Worm (Caenorhabditis elegans) whole organism, mixed stage, embryonic: ENCODE measurements around the gene C50C3.1.
A peak's percentile ranks its signal among the peaks of the same experiment; 100 is the strongest.

Experiments used
- M03D4.4 ChIP-seq: sonication (generic microtip); optimal IDR thresholded peaks from 2 replicates; lab custom pipeline; 2017; ENCODE audit warnings: mild to moderate bottlenecking, missing genetic modification characterization, missing compliant biosample characterization
- bed-3 ChIP-seq: fragments of 200-800 bp; sonication (Bioruptor generic); optimal IDR thresholded peaks from 3 replicates; lab custom pipeline; 2018; ENCODE audit warnings: mild to moderate bottlenecking, missing genetic modification characterization, moderate library complexity, missing compliant biosample characterization
- blmp-1 ChIP-seq: fragments of 150-350 bp; optimal IDR thresholded peaks from 2 replicates; lab custom pipeline; 2014; ENCODE audit warnings: missing biosample characterization, missing genetic modification characterization
- ceh-39 ChIP-seq: fragments of 150-350 bp; optimal IDR thresholded peaks from 2 replicates; lab custom pipeline; 2014; ENCODE audit warnings: missing biosample characterization, missing genetic modification characterization
- ceh-43 ChIP-seq: fragments of 200-800 bp; sonication (Bioruptor generic); optimal IDR thresholded peaks from 2 replicates; lab custom pipeline; 2018; ENCODE audit warnings: mild to moderate bottlenecking, missing genetic modification characterization, moderate library complexity, missing compliant biosample characterization
- ces-1 ChIP-seq: fragments of 150-350 bp; optimal IDR thresholded peaks from 2 replicates; lab custom pipeline; 2014; ENCODE audit warnings: missing biosample characterization, missing genetic modification reagents, missing genetic modification characterization
- cnd-1 ChIP-seq: fragments of 200-800 bp; sonication (Bioruptor generic); optimal IDR thresholded peaks from 2 replicates; lab custom pipeline; 2018; ENCODE audit warnings: mild to moderate bottlenecking, missing genetic modification characterization, missing compliant biosample characterization
- elt-3 ChIP-seq: fragments of 150-350 bp; optimal IDR thresholded peaks from 2 replicates; lab custom pipeline; 2014; ENCODE audit warnings: missing biosample characterization, missing genetic modification characterization
- flh-1 ChIP-seq: fragments of 200-800 bp; sonication (Bioruptor generic); optimal IDR thresholded peaks from 2 replicates; lab custom pipeline; 2018; ENCODE audit warnings: mild to moderate bottlenecking, missing genetic modification characterization, moderate library complexity, missing compliant biosample characterization
- ham-2 ChIP-seq: fragments of 200-800 bp; sonication (Bioruptor generic); optimal IDR thresholded peaks from 2 replicates; lab custom pipeline; 2018; ENCODE audit warnings: mild to moderate bottlenecking, missing genetic modification characterization, missing compliant biosample characterization
- hlh-1 ChIP-seq: fragments of 150-350 bp; optimal IDR thresholded peaks from 2 replicates; lab custom pipeline; 2014; ENCODE audit warnings: missing biosample characterization, missing genetic modification reagents, missing genetic modification characterization
- lin-32 ChIP-seq: fragments of 200-800 bp; sonication (Bioruptor generic); optimal IDR thresholded peaks from 2 replicates; lab custom pipeline; 2018; ENCODE audit warnings: mild to moderate bottlenecking, missing genetic modification characterization, missing compliant biosample characterization
- lsy-2 ChIP-seq: fragments of 150-350 bp; optimal IDR thresholded peaks from 2 replicates; lab custom pipeline; 2014; ENCODE audit warnings: missing biosample characterization, missing genetic modification characterization
- mab-5 ChIP-seq: fragments of 150-350 bp; optimal IDR thresholded peaks from 2 replicates; lab custom pipeline; 2014; ENCODE audit warnings: missing biosample characterization, missing genetic modification characterization
- mep-1 ChIP-seq: fragments of 150-350 bp; optimal IDR thresholded peaks from 2 replicates; lab custom pipeline; 2017; ENCODE audit warnings: missing biosample characterization, missing genetic modification reagents, missing genetic modification characterization, inconsistent platforms
- mls-2 ChIP-seq: sonication (generic microtip); optimal IDR thresholded peaks from 2 replicates; lab custom pipeline; 2016; ENCODE audit warnings: mild to moderate bottlenecking, missing genetic modification characterization, moderate library complexity, missing compliant biosample characterization
- nhr-237 ChIP-seq: fragments of 150-350 bp; optimal IDR thresholded peaks from 2 replicates; lab custom pipeline; 2014; ENCODE audit warnings: missing biosample characterization, missing genetic modification characterization
- pha-4 ChIP-seq: fragments of 150-350 bp; optimal IDR thresholded peaks from 2 replicates; lab custom pipeline; 2018; ENCODE audit warnings: missing biosample characterization, missing genetic modification reagents, missing genetic modification characterization
- sem-2 ChIP-seq: fragments of 200-800 bp; sonication (Bioruptor generic); optimal IDR thresholded peaks from 2 replicates; lab custom pipeline; 2018; ENCODE audit warnings: mild to moderate bottlenecking, missing genetic modification characterization, missing compliant biosample characterization
- sptf-1 ChIP-seq: sonication (generic microtip); optimal IDR thresholded peaks from 2 replicates; lab custom pipeline; 2017; ENCODE audit warnings: mild to moderate bottlenecking, missing genetic modification characterization, moderate library complexity, missing compliant biosample characterization
- tbx-8 ChIP-seq: fragments of 200-800 bp; sonication (Bioruptor generic); optimal IDR thresholded peaks from 2 replicates; lab custom pipeline; 2018; ENCODE audit warnings: mild to moderate bottlenecking, missing genetic modification characterization, moderate library complexity, missing compliant biosample characterization
- unc-120 ChIP-seq: sonication (generic microtip); optimal IDR thresholded peaks from 2 replicates; lab custom pipeline; 2017; ENCODE audit warnings: missing genetic modification characterization, missing compliant biosample characterization; ENCODE audit not compliant: poor library complexity, severe bottlenecking
- unc-62 ChIP-seq: fragments of 150-350 bp; optimal IDR thresholded peaks from 2 replicates; lab custom pipeline; 2014; ENCODE audit warnings: missing biosample characterization, missing genetic modification reagents, missing genetic modification characterization
- zip-8 ChIP-seq: fragments of 150-350 bp; optimal IDR thresholded peaks from 2 replicates; lab custom pipeline; 2014; ENCODE audit warnings: missing biosample characterization, missing genetic modification characterization
- ztf-11 ChIP-seq: fragments of 150-350 bp; optimal IDR thresholded peaks from 2 replicates; lab custom pipeline; 2014; ENCODE audit warnings: missing biosample characterization, missing genetic modification characterization

Gene C50C3.1

DNA sequence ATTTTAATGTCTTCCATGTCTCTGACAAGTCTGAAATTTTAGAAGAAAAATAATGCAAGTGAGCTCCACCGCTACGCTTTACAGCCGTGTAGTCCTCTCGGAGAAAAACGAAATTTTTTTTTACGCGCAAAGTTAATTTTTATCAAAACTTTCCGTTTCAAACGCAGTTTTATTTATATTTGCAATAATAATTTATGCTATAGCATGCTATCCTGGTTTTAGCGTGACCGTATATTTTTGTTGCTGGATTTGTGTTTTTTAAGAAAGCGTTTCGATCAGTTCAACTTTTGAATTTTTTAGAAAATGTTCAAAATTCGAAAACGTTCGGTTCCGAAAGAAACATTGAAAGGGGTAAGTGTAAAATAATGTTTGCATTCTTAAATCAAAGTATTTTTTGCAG lies at the start of gene C50C3.1:
Gene C50C3.1 (plus strand): TSS at position 301 of the 400 bp plus-strand sequence.
- TF ChIP-seq ceh-39 (tag; lab: Kevin White, UChicago) (no peak), bed-3 (no peak), unc-62 (GFP tag; lab: Kevin White, UChicago) (no peak)

DNA sequence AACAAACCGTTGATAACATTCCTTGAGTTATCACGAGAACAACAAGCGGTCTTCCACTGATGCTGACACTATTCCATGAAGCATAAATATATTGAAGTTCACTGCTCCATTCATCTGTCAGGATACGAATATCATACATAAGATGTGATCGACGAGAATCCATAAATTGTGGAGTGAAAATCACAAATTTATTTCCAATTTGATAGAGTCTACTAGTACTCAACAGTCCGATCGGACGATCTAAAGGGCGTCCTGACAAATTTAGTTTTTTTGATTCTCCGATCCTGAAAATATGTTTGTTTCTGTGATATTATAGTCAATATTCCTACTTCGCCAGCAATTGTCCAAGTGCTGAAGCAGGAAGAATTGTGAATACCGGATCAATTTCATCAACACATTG lies 49.6 kb upstream of the C50C3.1 start:
- TF ChIP-seq bed-3 (no peak), ceh-39 (tag; lab: Kevin White, UChicago) (no peak), ces-1 (no peak), unc-62 (GFP tag; lab: Kevin White, UChicago) (no peak), ztf-11 (tag; lab: Kevin White, UChicago) (no peak), lin-32 (GFP tag; lab: Kevin White, UChicago) (no peak)
- TF ChIP-seq, all 35 proteins: peak for 0

- TF ChIP-seq nhr-237 (tag; lab: Kevin White, UChicago): peak; percentile 38
- TF ChIP-seq mab-5 (tag; lab: Kevin White, UChicago): peak; percentile 19
- no peak for TF ChIP-seq flh-1
- peak; percentile 43 for TF ChIP-seq lsy-2 (tag; lab: Kevin White, UChicago)
- no peak for TF ChIP-seq unc-62 (GFP tag; lab: Kevin White, UChicago)
- no peak for TF ChIP-seq ceh-43 (GFP tag; lab: Kevin White, UChicago)
Measured at ce11 chrIII:8144574-8145065, 47.2 kb upstream of the C50C3.1 start, which contains the start of the genes C14B9.8 and mrpl-18. TSS of gene C14B9.8 (minus strand) at chrIII:8144629. TSS of gene mrpl-18 (plus strand) at chrIII:8145015.

DNA sequence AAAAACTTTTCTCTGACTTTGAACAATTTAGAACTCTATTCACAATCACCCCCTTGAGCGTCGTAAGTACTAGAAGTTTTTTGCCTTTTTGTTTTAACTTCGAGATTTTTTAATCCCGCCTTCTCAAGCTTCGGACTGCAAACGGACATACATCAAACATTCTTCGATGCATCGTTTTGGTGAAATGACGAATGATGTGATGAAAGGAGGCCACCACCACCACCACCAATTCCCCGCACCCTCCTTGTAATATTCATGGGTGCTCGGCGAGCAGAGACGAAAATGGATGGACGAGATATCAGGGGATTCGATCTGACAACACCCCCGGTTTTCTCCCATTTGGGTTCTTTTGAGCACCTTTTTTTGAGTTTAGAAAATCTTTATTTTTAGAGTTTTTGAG lies 45.8 kb upstream of the C50C3.1 start:
- TF ChIP-seq mab-5 (tag; lab: Kevin White, UChicago): no peak
- TF ChIP-seq ham-2: no peak
- no peak for TF ChIP-seq sem-2 (GFP tag; lab: Kevin White, UChicago)
- TF ChIP-seq mep-1 (tag; lab: Kevin White, UChicago): no peak
- no peak for TF ChIP-seq flh-1
- TF ChIP-seq ceh-39 (tag; lab: Kevin White, UChicago): no peak
- TF ChIP-seq blmp-1: no peak
- TF ChIP-seq sptf-1 (tag; lab: Kevin White, UChicago): no peak
- no peak for TF ChIP-seq ces-1
- TF ChIP-seq zip-8 (tag; lab: Kevin White, UChicago): no peak
- TF ChIP-seq pha-4 (tag; lab: Kevin White, UChicago): no peak
- no peak for TF ChIP-seq bed-3
- TF ChIP-seq lin-32 (GFP tag; lab: Kevin White, UChicago): no peak
- TF ChIP-seq unc-62 (GFP tag; lab: Kevin White, UChicago): no peak
- no peak for TF ChIP-seq hlh-1 (tag; lab: Kevin White, UChicago)

- no peak for TF ChIP-seq unc-120
- TF ChIP-seq tbx-8 (GFP tag; lab: Kevin White, UChicago): no peak
- no peak for TF ChIP-seq unc-62 (GFP tag; lab: Kevin White, UChicago)
- no peak for TF ChIP-seq flh-1
- no peak for TF ChIP-seq sem-2 (GFP tag; lab: Kevin White, UChicago)
- no peak for TF ChIP-seq ceh-39 (tag; lab: Kevin White, UChicago)
- TF ChIP-seq pha-4 (tag; lab: Kevin White, UChicago): no peak
- no peak for TF ChIP-seq blmp-1
- no peak for TF ChIP-seq bed-3
- no peak for TF ChIP-seq mls-2 (tag; lab: Kevin White, UChicago)
- no peak for TF ChIP-seq mep-1 (tag; lab: Kevin White, UChicago)
- TF ChIP-seq zip-8 (tag; lab: Kevin White, UChicago): no peak
- no peak for TF ChIP-seq nhr-237 (tag; lab: Kevin White, UChicago)
- no peak for TF ChIP-seq elt-3 (tag; lab: Kevin White, UChicago)
- TF ChIP-seq ham-2: no peak
- TF ChIP-seq, all 35 proteins: peak for 0
Measured at ce11 chrIII:8148751-8149150, 43.0 kb upstream of the C50C3.1 start, which contains the start of gene D2007.2. TSS of gene D2007.2 (plus strand) at chrIII:8148963.

DNA sequence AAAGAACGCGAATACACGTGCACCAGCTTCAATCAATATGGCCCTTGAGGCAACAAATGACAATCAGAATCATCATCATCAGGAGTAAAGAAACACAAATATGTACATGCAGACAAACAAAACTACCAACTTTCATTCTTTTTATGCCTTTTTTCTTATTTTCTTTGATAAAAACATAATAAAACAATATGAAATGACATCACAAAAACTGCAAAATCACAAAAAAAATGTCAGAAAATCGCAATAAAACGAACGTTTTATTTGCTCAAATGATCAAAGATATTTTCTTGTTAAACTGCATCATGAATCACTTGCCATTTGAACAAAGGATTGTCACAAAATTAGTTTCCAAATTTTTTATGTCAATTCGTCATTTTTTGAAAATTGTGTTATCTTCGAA lies 37.4 kb upstream of the C50C3.1 start:
- TF ChIP-seq M03D4.4 (tag; lab: Kevin White, UChicago) (no peak), cnd-1 (tag; lab: Kevin White, UChicago) (no peak), blmp-1 (no peak)

- TF ChIP-seq nhr-237 (tag; lab: Kevin White, UChicago): no peak
- TF ChIP-seq, all 35 proteins: peak for 0
Measured at ce11 chrIII:8155166-8155565, 36.6 kb upstream of the C50C3.1 start, which contains the start of gene D2007.1. TSS of gene D2007.1 (plus strand) at chrIII:8155466.
